Fruit fly (Drosophila melanogaster) whole organism, embryonic: ENCODE data around the gene CG11600.

ENCODE experiments used
- CG14050 ChIP-seq: fragments of 200-800 bp; sonication (Bioruptor generic); IDR thresholded peaks from 3 replicates; pipeline ENCODE4 v1.3.6; 2022; ENCODE audit warnings: missing biosample characterization, missing genetic modification characterization
- Mes4 ChIP-seq: fragments of 200-800 bp; sonication (Bioruptor generic); optimal IDR thresholded peaks from 2 replicates; lab custom pipeline; 2016; ENCODE audit warnings: missing biosample characterization, missing genetic modification characterization

dm6 chr3R:12615553-12615952 is 20.8 kb upstream of the CG11600 start:
- no peak for TF ChIP-seq CG14050 (GFP tag; lab: Robert Waterston, UW)
- TF ChIP-seq Mes4 (GFP tag; lab: Kevin White, UChicago) = no peak
